Fruit fly (Drosophila melanogaster): ENCODE results near the gene Gcn2.

Gcn2 gene

DNA sequence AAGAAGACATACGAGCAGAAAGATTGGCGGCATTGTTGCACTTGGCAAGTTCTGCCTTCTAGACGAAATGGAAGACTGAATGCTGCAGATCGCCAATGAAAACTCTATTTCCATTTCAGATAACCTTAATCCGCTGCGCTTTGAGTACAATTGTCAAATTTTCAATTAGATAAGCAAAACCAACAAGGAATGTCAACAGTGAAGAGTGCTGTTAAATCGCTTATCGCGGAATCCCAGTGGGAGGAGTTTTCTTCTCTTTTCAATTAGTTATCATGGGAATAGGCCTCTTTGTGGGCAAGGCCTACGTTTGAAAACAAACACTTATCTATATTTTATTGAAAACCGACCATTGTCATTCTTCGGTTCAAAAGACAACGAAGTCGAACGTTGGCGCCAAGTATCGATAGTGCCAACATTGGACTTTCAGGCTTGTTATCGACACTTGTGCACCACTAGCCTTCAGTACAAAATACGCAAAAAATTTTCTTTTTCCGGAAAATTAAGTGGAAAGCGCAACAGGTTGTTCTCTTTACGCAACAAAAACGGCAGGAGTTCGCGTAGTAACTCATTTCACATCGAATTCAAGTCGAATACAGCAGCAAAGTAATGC lies at the start of gene Gcn2, which contains the start of gene Ugt35D1 (continued):
- no peak for TF ChIP-seq CG17612 (GFP tag; IDR thresholded peaks at IDR 0.05)
- no peak for TF ChIP-seq CG8281 (tag; optimal IDR thresholded peaks at IDR 0.05)
- no peak for TF ChIP-seq CG15011 (GFP tag; optimal IDR thresholded peaks at IDR 0.05)
- TF ChIP-seq CG43689 (GFP tag; IDR thresholded peaks at IDR 0.05): no peak
- no peak for TF ChIP-seq CG5953 (GFP tag; IDR thresholded peaks at IDR 0.05)
- no peak for TF ChIP-seq Dad (GFP tag; optimal IDR thresholded peaks at IDR 0.05)
- TF ChIP-seq CG7786 (GFP tag; optimal IDR thresholded peaks at IDR 0.05): no peak
- no peak for TF ChIP-seq cwo (GFP tag; optimal IDR thresholded peaks at IDR 0.05)
- no peak for TF ChIP-seq CG10431 (GFP tag; optimal IDR thresholded peaks at IDR 0.05)
- no peak for TF ChIP-seq tna (GFP tag; IDR thresholded peaks at IDR 0.05; ENCODE audit: partially characterized antibody)
- TF ChIP-seq CG7963 (GFP tag; IDR thresholded peaks at IDR 0.05; ENCODE audit: partially characterized antibody): no peak
- TF ChIP-seq CG17802 (tag; optimal IDR thresholded peaks at IDR 0.05): no peak
- no peak for TF ChIP-seq gfzf (GFP tag; optimal IDR thresholded peaks at IDR 0.05)
- no peak for TF ChIP-seq corto (GFP tag; optimal IDR thresholded peaks at IDR 0.05)
- TF ChIP-seq scrt (GFP tag; optimal IDR thresholded peaks at IDR 0.05): peak; percentile 53
- TF ChIP-seq Ada2b (GFP tag; IDR thresholded peaks at IDR 0.05): no peak
- peak; percentile 10 for TF ChIP-seq HmgZ (tag; optimal IDR thresholded peaks at IDR 0.05)
- TF ChIP-seq CG10321 (GFP tag; IDR thresholded peaks at IDR 0.05): no peak
- TF ChIP-seq CG18262 (tag; optimal IDR thresholded peaks at IDR 0.05): peak; percentile 40
- TF ChIP-seq Dref (GFP tag; IDR thresholded peaks at IDR 0.05): peak; percentile 80
- peak; percentile 61 for TF ChIP-seq CG4360 (GFP tag; IDR thresholded peaks at IDR 0.05)
- no peak for TF ChIP-seq CG12744 (GFP tag; optimal IDR thresholded peaks at IDR 0.05)
- peak in 1 of 2 experiments; percentile 15 for TF ChIP-seq crp (GFP tag; optimal IDR thresholded peaks at IDR 0.05)
- TF ChIP-seq sens (GFP tag): peak; percentile 94
- TF ChIP-seq CG6272 (GFP tag; IDR thresholded peaks at IDR 0.05): no peak
- TF ChIP-seq Ets97D (GFP tag; optimal IDR thresholded peaks at IDR 0.05): peak; percentile 50
- no peak for TF ChIP-seq grn (GFP tag; optimal IDR thresholded peaks at IDR 0.05)
- TF ChIP-seq Lim3 (GFP tag; IDR thresholded peaks at IDR 0.05): no peak
- TF ChIP-seq CG1792 (GFP tag; optimal IDR thresholded peaks at IDR 0.05): peak; percentile 76
- no peak for TF ChIP-seq gsb-n (tag; optimal IDR thresholded peaks at IDR 0.05)
- TF ChIP-seq CG3995 (GFP tag; optimal IDR thresholded peaks at IDR 0.05): no peak
- peak; percentile 94 for TF ChIP-seq Dp (GFP tag; optimal IDR thresholded peaks at IDR 0.05)
- TF ChIP-seq so (GFP tag; IDR thresholded peaks at IDR 0.05): 0 out of 3 replicates have a peak, but pooled peaks have one; percentile 44
- TF ChIP-seq ranshi (GFP tag; IDR thresholded peaks at IDR 0.05): peak; percentile 46; the same call in 1 of the 2 replicates
- no peak for TF ChIP-seq trh (GFP tag; optimal IDR thresholded peaks at IDR 0.05)
- no peak for TF ChIP-seq exex (tag; optimal IDR thresholded peaks at IDR 0.05)
- no peak for TF ChIP-seq usp (GFP tag; optimal IDR thresholded peaks at IDR 0.05)
- no peak for TF ChIP-seq CG7372 (GFP tag; IDR thresholded peaks at IDR 0.05)
- peak; percentile 44 for TF ChIP-seq pum (GFP tag; optimal IDR thresholded peaks at IDR 0.05)
- TF ChIP-seq Hsf (GFP tag; optimal IDR thresholded peaks at IDR 0.05): peak; percentile 19
- no peak for TF ChIP-seq CG16815 (GFP tag; optimal IDR thresholded peaks at IDR 0.05)
- TF ChIP-seq twi (tag; optimal IDR thresholded peaks at IDR 0.05): no peak
- TF ChIP-seq CG12659 (GFP tag; optimal IDR thresholded peaks at IDR 0.05): no peak
- TF ChIP-seq Atf3 (GFP tag; optimal IDR thresholded peaks at IDR 0.05): no peak
- TF ChIP-seq CG6854 (GFP tag; optimal IDR thresholded peaks at IDR 0.05): no peak
- no peak; the same call in 2 of the 3 replicates for TF ChIP-seq zen2 (GFP tag; IDR thresholded peaks at IDR 0.05; ENCODE audit: partially characterized antibody)
- TF ChIP-seq CG10366 (GFP tag; IDR thresholded peaks at IDR 0.05): no peak
- no peak for TF ChIP-seq Fer1 (GFP tag; optimal IDR thresholded peaks at IDR 0.05)
- no peak for TF ChIP-seq CG14667 (GFP tag; IDR thresholded peaks at IDR 0.05)
- no peak for TF ChIP-seq PHDP (tag; optimal IDR thresholded peaks at IDR 0.05)
- peak; percentile 65 for TF ChIP-seq ac (GFP tag; optimal IDR thresholded peaks at IDR 0.05)

Measured in whole organism, embryonic.